Worm (Caenorhabditis elegans) whole organism, late embryonic: ENCODE data around the gene Y60A3A.19.

Experiments used
- C08G9.2 ChIP-seq: sonication (generic microtip); optimal IDR thresholded peaks from 2 replicates; lab custom pipeline; 2016; ENCODE audit warnings: mild to moderate bottlenecking, missing genetic modification characterization, moderate library complexity, missing compliant biosample characterization
- F13H6.1 ChIP-seq: sonication (generic microtip); optimal IDR thresholded peaks from 2 replicates; lab custom pipeline; 2016; ENCODE audit warnings: missing genetic modification characterization, missing compliant biosample characterization
- K09A11.1 ChIP-seq: sonication (generic microtip); optimal IDR thresholded peaks from 2 replicates; lab custom pipeline; 2017; ENCODE audit warnings: antibody characterized with exemption, mild to moderate bottlenecking, missing genetic modification characterization, missing compliant biosample characterization; ENCODE audit not compliant: insufficient read depth
- T23F11.4 ChIP-seq: fragments of 200-800 bp; sonication (Bioruptor generic); optimal IDR thresholded peaks from 2 replicates; lab custom pipeline; 2018; ENCODE audit warnings: mild to moderate bottlenecking, missing genetic modification characterization, missing compliant biosample characterization
- ama-1 ChIP-seq: fragments of 150-350 bp; optimal IDR thresholded peaks from 2 replicates; lab custom pipeline; 2014
- ceh-22 ChIP-seq: sonication (generic microtip); optimal IDR thresholded peaks from 2 replicates; lab custom pipeline; 2017; ENCODE audit warnings: missing biosample characterization, missing genetic modification characterization
- ceh-31 ChIP-seq: sonication (generic microtip); optimal IDR thresholded peaks from 2 replicates; lab custom pipeline; 2016; ENCODE audit warnings: missing genetic modification characterization, missing compliant biosample characterization
- ceh-34 ChIP-seq: sonication (generic microtip); optimal IDR thresholded peaks from 2 replicates; lab custom pipeline; 2016; ENCODE audit warnings: mild to moderate bottlenecking, missing genetic modification characterization, missing compliant biosample characterization
- ceh-45 ChIP-seq: fragments of 200-800 bp; sonication (Bioruptor generic); IDR thresholded peaks from 2 replicates; pipeline ENCODE4 v1.3.6; 2022; ENCODE audit warnings: missing genetic modification reagents, missing genetic modification characterization, missing compliant biosample characterization
- ceh-9 ChIP-seq: sonication (generic microtip); optimal IDR thresholded peaks from 2 replicates; lab custom pipeline; 2016; ENCODE audit warnings: mild to moderate bottlenecking, missing genetic modification characterization, inconsistent platforms, missing compliant biosample characterization
- che-1 ChIP-seq: sonication (generic microtip); optimal IDR thresholded peaks from 2 replicates; lab custom pipeline; 2016; ENCODE audit warnings: mild to moderate bottlenecking, missing genetic modification characterization, missing compliant biosample characterization
- fax-1 ChIP-seq: sonication (generic microtip); optimal IDR thresholded peaks from 2 replicates; lab custom pipeline; 2016; ENCODE audit warnings: missing genotype, missing genetic modification characterization, missing compliant biosample characterization
- hlh-8 ChIP-seq: sonication (generic microtip); optimal IDR thresholded peaks from 2 replicates; lab custom pipeline; 2016; ENCODE audit warnings: missing genotype, missing genetic modification characterization, missing compliant biosample characterization
- lim-6 ChIP-seq: sonication (generic microtip); optimal IDR thresholded peaks from 2 replicates; lab custom pipeline; 2016; ENCODE audit warnings: missing genetic modification characterization, missing compliant biosample characterization
- madf-2 ChIP-seq: sonication (generic microtip); optimal IDR thresholded peaks from 2 replicates; lab custom pipeline; 2017; ENCODE audit warnings: missing genetic modification characterization, missing compliant biosample characterization
- npax-4 ChIP-seq: sonication (generic microtip); optimal IDR thresholded peaks from 2 replicates; lab custom pipeline; 2016; ENCODE audit warnings: missing genetic modification characterization, missing compliant biosample characterization
- pha-2 ChIP-seq: sonication (generic microtip); optimal IDR thresholded peaks from 2 replicates; lab custom pipeline; 2017; ENCODE audit warnings: mild to moderate bottlenecking, missing genetic modification characterization, missing compliant biosample characterization
- sox-2 ChIP-seq: fragments of 200-800 bp; sonication (Bioruptor generic); IDR thresholded peaks from 2 replicates; pipeline ENCODE4 v1.3.6; 2022; ENCODE audit warnings: missing genetic modification reagents, missing genetic modification characterization, missing compliant biosample characterization
- syd-9 ChIP-seq: sonication (generic microtip); optimal IDR thresholded peaks from 2 replicates; lab custom pipeline; 2016; ENCODE audit warnings: mild to moderate bottlenecking, missing genetic modification characterization, moderate library complexity, missing compliant biosample characterization
- zip-5 ChIP-seq: sonication (generic microtip); optimal IDR thresholded peaks from 2 replicates; lab custom pipeline; 2016; ENCODE audit warnings: missing genetic modification characterization, missing compliant biosample characterization

Y60A3A.19 gene

DNA sequence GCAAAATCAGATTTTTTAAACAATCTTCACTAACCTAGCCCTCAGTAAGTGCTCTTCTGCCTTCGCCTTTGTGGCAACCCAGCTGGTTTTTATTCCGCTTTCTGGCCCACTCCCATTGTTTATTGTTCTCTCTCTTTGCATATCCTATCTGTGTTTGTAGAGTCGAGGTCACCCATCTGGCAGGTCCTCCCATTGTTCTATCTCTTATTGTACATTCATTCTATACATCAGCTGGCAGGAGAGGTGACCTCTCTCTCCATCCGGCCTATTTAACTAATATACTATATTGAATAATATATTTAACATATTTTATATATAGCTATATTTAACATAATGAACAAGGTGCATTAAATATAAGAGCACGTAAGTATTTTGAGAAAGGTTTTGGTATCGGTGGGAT is 45.6 kb downstream of the Y60A3A.19 start:
- TF ChIP-seq F13H6.1 (tag; lab: Kevin White, UChicago) (no peak), ceh-34 (tag; lab: Kevin White, UChicago) (no peak), fax-1 (tag; lab: Kevin White, UChicago) (no peak), zip-5 (tag; lab: Kevin White, UChicago) (no peak), ama-1 (lab: Kevin White, UChicago) (no peak), npax-4 (tag; lab: Kevin White, UChicago) (no peak), C08G9.2 (tag; lab: Kevin White, UChicago) (no peak), T23F11.4 (GFP tag; lab: Kevin White, UChicago) (no peak), ceh-31 (tag; lab: Kevin White, UChicago) (no peak), ceh-22 (no peak), pha-2 (tag; lab: Kevin White, UChicago) (peak; percentile 62), ceh-45 (GFP tag; lab: Robert Waterston, UW) (no peak), syd-9 (tag; lab: Kevin White, UChicago) (no peak), hlh-8 (tag; lab: Kevin White, UChicago) (peak; percentile 10), K09A11.1 (tag; lab: Kevin White, UChicago) (no peak), sox-2 (peak; percentile 93), che-1 (tag; lab: Kevin White, UChicago) (peak; percentile 15), ceh-9 (no peak), lim-6 (tag; lab: Kevin White, UChicago) (no peak)

DNA sequence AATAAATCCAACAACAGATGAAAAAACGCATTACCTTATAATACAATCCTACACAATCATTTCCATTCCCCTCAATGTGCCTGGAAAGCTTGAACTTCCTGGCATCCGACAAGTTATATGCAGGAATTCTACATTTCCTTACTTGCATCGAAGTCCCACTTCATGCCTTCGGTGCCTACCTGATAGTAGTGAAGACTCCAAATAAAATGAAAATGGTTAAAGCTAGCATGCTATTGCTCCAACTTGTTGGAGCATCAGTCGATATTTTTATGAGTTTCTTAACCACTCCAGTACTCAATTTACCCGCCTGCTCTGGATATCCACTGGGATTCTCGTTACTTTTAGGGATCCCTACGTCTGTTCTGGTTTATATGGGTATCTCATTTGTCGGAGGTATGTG is 49.3 kb downstream of the Y60A3A.19 start, which contains the start of gene srh-171:
Gene srh-171, plus strand, starts transcription at position 75 of the 400 bp plus-strand sequence.
- TF ChIP-seq madf-2 (no peak), ama-1 (lab: Kevin White, UChicago) (peak; percentile 50)
